Fruit fly (Drosophila melanogaster) whole organism, embryonic: ENCODE data around the gene Irbp.
A peak's percentile ranks its signal among the peaks of the same experiment; 100 is the strongest.

ENCODE experiments used
- Atf3 ChIP-seq: fragments of 200-800 bp; sonication (Bioruptor generic); optimal IDR thresholded peaks from 3 replicates; lab custom pipeline; 2016; ENCODE audit warnings: missing biosample characterization, missing genetic modification characterization
- CG10565 ChIP-seq: fragments of 200-800 bp; sonication (Bioruptor generic); optimal IDR thresholded peaks from 3 replicates; lab custom pipeline; 2016; ENCODE audit warnings: missing biosample characterization, mild to moderate bottlenecking, missing genetic modification characterization
- CG10959 ChIP-seq: fragments of 200-800 bp; sonication (Bioruptor generic); IDR thresholded peaks from 2 replicates; pipeline ENCODE4 v1.3.6; 2022; ENCODE audit warnings: missing biosample characterization, missing genetic modification characterization
- CG11085 ChIP-seq: fragments of 200-800 bp; sonication (Bioruptor generic); IDR thresholded peaks from 2 replicates; pipeline ENCODE4 v1.3.6; 2022; ENCODE audit warnings: missing biosample characterization, missing genetic modification characterization
- CG11560 ChIP-seq: fragments of 200-800 bp; sonication (Bioruptor generic); IDR thresholded peaks from 3 replicates; pipeline ENCODE4 v1.3.6; 2022; ENCODE audit warnings: missing biosample characterization, missing genetic modification characterization
- CG13123 ChIP-seq: fragments of 200-800 bp; sonication (Bioruptor generic); optimal IDR thresholded peaks from 2 replicates; lab custom pipeline; 2016; ENCODE audit warnings: missing biosample characterization, missing genetic modification characterization
- CG13894 ChIP-seq: fragments of 200-800 bp; sonication (Bioruptor generic); optimal IDR thresholded peaks from 3 replicates; lab custom pipeline; 2018; ENCODE audit warnings: missing biosample characterization, mild to moderate bottlenecking, missing genetic modification characterization, moderate library complexity
- CG14014 ChIP-seq: fragments of 200-800 bp; sonication (Bioruptor generic); IDR thresholded peaks from 2 replicates; pipeline ENCODE4 v1.3.6; 2022; ENCODE audit warnings: missing biosample characterization, missing genetic modification characterization
- CG16815 ChIP-seq: fragments of 200-800 bp; sonication (Bioruptor generic); optimal IDR thresholded peaks from 3 replicates; lab custom pipeline; 2017; ENCODE audit warnings: missing biosample characterization, mild to moderate bottlenecking, missing genetic modification characterization
- CG17186 ChIP-seq: fragments of 200-800 bp; sonication (Bioruptor generic); optimal IDR thresholded peaks from 3 replicates; lab custom pipeline; 2017; ENCODE audit warnings: missing biosample characterization, missing genetic modification reagents, missing genetic modification characterization
- CG17359 ChIP-seq: fragments of 200-800 bp; sonication (Bioruptor generic); optimal IDR thresholded peaks from 3 replicates; lab custom pipeline; 2018; ENCODE audit warnings: missing biosample characterization, mild to moderate bottlenecking, missing genetic modification characterization, moderate library complexity
- CG2678 ChIP-seq: fragments of 200-800 bp; sonication (Bioruptor generic); optimal IDR thresholded peaks from 3 replicates; lab custom pipeline; 2019; ENCODE audit warnings: missing biosample characterization, mild to moderate bottlenecking, missing genetic modification characterization, moderate library complexity
- CG3065 ChIP-seq: fragments of 200-800 bp; sonication (Bioruptor generic); optimal IDR thresholded peaks from 2 replicates; lab custom pipeline; 2016; ENCODE audit warnings: missing biosample characterization, missing genetic modification characterization
- CG4360 ChIP-seq: fragments of 200-800 bp; sonication (Bioruptor generic); IDR thresholded peaks from 2 replicates; pipeline ENCODE4 v1.3.6; 2022; ENCODE audit warnings: missing biosample characterization, missing genetic modification characterization
- CG5245 ChIP-seq: fragments of 200-800 bp; sonication (Bioruptor generic); optimal IDR thresholded peaks from 3 replicates; lab custom pipeline; 2016; ENCODE audit warnings: missing biosample characterization, missing genetic modification characterization
- CG6175 ChIP-seq: fragments of 200-800 bp; sonication (Bioruptor generic); IDR thresholded peaks from 3 replicates; pipeline ENCODE4 v1.3.6; 2022; ENCODE audit warnings: missing biosample characterization, missing genetic modification characterization
- CG7745 ChIP-seq: fragments of 200-800 bp; sonication (Bioruptor generic); optimal IDR thresholded peaks from 2 replicates; lab custom pipeline; 2018; ENCODE audit warnings: missing biosample characterization, mild to moderate bottlenecking, missing genetic modification characterization, moderate library complexity
- CG8089 ChIP-seq: fragments of 200-800 bp; sonication (Bioruptor generic); optimal IDR thresholded peaks from 3 replicates; lab custom pipeline; 2016; ENCODE audit warnings: missing biosample characterization, missing genetic modification characterization
- ERR ChIP-seq: fragments of 200-800 bp; sonication (Bioruptor generic); optimal IDR thresholded peaks from 2 replicates; lab custom pipeline; 2016; ENCODE audit warnings: missing biosample characterization, missing genetic modification characterization
- H2.0 ChIP-seq: fragments of 200-800 bp; sonication (Bioruptor generic); IDR thresholded peaks from 2 replicates; pipeline ENCODE4 v1.3.6; 2022; ENCODE audit warnings: missing biosample characterization, missing genetic modification characterization
- Hand ChIP-seq: fragments of 200-800 bp; sonication (Bioruptor generic); optimal IDR thresholded peaks from 2 replicates; lab custom pipeline; 2017; ENCODE audit warnings: mild to moderate bottlenecking, missing biosample characterization, missing genetic modification reagents, missing genetic modification characterization
- Lpt ChIP-seq: fragments of >200 bp; optimal IDR thresholded peaks from 2 replicates; lab custom pipeline; 2018; ENCODE audit warnings: missing biosample characterization, missing genetic modification characterization
- Mes4 ChIP-seq: fragments of 200-800 bp; sonication (Bioruptor generic); optimal IDR thresholded peaks from 2 replicates; lab custom pipeline; 2016; ENCODE audit warnings: missing biosample characterization, missing genetic modification characterization
- Nf-YC ChIP-seq: fragments of 200-800 bp; optimal IDR thresholded peaks from 3 replicates; lab custom pipeline; 2019; ENCODE audit warnings: missing biosample characterization, mild to moderate bottlenecking, missing genetic modification characterization, moderate library complexity
- Ssrp ChIP-seq: fragments of 200-800 bp; sonication (Bioruptor generic); optimal IDR thresholded peaks from 2 replicates; lab custom pipeline; 2018; ENCODE audit warnings: missing biosample characterization, mild to moderate bottlenecking, missing genetic modification characterization, moderate library complexity
- Tbp ChIP-seq: fragments of >200 bp; optimal IDR thresholded peaks from 2 replicates; lab custom pipeline; 2018; ENCODE audit warnings: missing biosample characterization, missing genetic modification characterization
- Trl ChIP-seq, 3 experiments: fragments of >200 bp in 2 of 3; fragments of 200-800 bp in 1 of 3; sonication (Bioruptor generic) in 1 of 3; optimal IDR thresholded peaks; 2 replicates in 1 of 3; 3 replicates in 2 of 3; lab custom pipeline; 2016 to 2017; ENCODE audit warnings: missing biosample characterization in 1 of 3, missing genetic modification characterization in 1 of 3
- aop ChIP-seq: fragments of 200-800 bp; sonication (Bioruptor generic); IDR thresholded peaks from 2 replicates; pipeline ENCODE4 v1.3.6; 2022; ENCODE audit warnings: missing biosample characterization, missing genetic modification characterization
- az2 ChIP-seq: fragments of 200-800 bp; sonication (Bioruptor generic); optimal IDR thresholded peaks from 3 replicates; lab custom pipeline; 2016; ENCODE audit warnings: missing biosample characterization, missing genetic modification characterization
- bab2 ChIP-seq: fragments of 200-800 bp; sonication (Bioruptor generic); optimal IDR thresholded peaks from 2 replicates; lab custom pipeline; 2016; ENCODE audit warnings: missing biosample characterization, missing genetic modification characterization
- chinmo ChIP-seq: fragments of 200-800 bp; sonication (Bioruptor generic); IDR thresholded peaks from 4 replicates; pipeline ENCODE4 v1.3.6; 2022; ENCODE audit warnings: missing biosample characterization, missing genetic modification characterization; ENCODE audit not compliant: partially characterized antibody
- eve ChIP-seq, 2 experiments: fragments of >200 bp; optimal IDR thresholded peaks; 2 replicates each; lab custom pipeline; 2017; ENCODE audit warnings: missing biosample characterization in 2 of 2, missing genetic modification characterization in 2 of 2
- fd64A ChIP-seq: fragments of 200-800 bp; sonication (Bioruptor generic); optimal IDR thresholded peaks from 3 replicates; lab custom pipeline; 2018; ENCODE audit warnings: missing biosample characterization, mild to moderate bottlenecking, missing genetic modification characterization
- gt ChIP-seq: fragments of 200-800 bp; sonication (Bioruptor generic); IDR thresholded peaks from 2 replicates; pipeline ENCODE4 v1.3.6; 2022; ENCODE audit warnings: missing biosample characterization, missing genetic modification characterization
- hkb ChIP-seq, 2 experiments: fragments of 200-800 bp in 1 of 2; fragments of >200 bp in 1 of 2; sonication (Bioruptor generic) in 1 of 2; IDR thresholded peaks in 1 of 2; optimal IDR thresholded peaks in 1 of 2; 2 replicates each; pipeline versions ENCODE4 v1.3.6 to Lab custom; 2017 to 2022; ENCODE audit warnings: missing biosample characterization in 1 of 2, missing genetic modification characterization in 1 of 2
- hth ChIP-seq: fragments of >200 bp; optimal IDR thresholded peaks from 2 replicates; lab custom pipeline; 2017; ENCODE audit warnings: inconsistent platforms
- jigr1 ChIP-seq: fragments of 200-800 bp; sonication (Bioruptor generic); IDR thresholded peaks from 3 replicates; pipeline ENCODE4 v1.3.6; 2022; ENCODE audit warnings: missing biosample characterization, missing genetic modification characterization
- klu ChIP-seq: fragments of 200-800 bp; sonication (Bioruptor generic); IDR thresholded peaks from 2 replicates; pipeline ENCODE4 v1.3.6; 2022; ENCODE audit warnings: missing biosample characterization, missing genetic modification characterization
- lab ChIP-seq: fragments of 200-800 bp; sonication (Bioruptor generic); optimal IDR thresholded peaks from 3 replicates; lab custom pipeline; 2017; ENCODE audit warnings: missing biosample characterization, missing genetic modification characterization, mild to moderate bottlenecking, moderate library complexity, missing genetic modification reagents
- lov ChIP-seq, 2 experiments: fragments of 200-800 bp in 1 of 2; fragments of >200 bp in 1 of 2; sonication (Bioruptor generic) in 1 of 2; IDR thresholded peaks in 1 of 2; optimal IDR thresholded peaks in 1 of 2; 2 replicates in 1 of 2; 3 replicates in 1 of 2; pipeline versions ENCODE4 v1.3.6 to Lab custom; 2017 to 2022; ENCODE audit warnings: missing biosample characterization in 1 of 2, missing genetic modification characterization in 1 of 2
- mld ChIP-seq: fragments of 200-800 bp; sonication (Bioruptor generic); IDR thresholded peaks from 3 replicates; pipeline ENCODE4 v1.3.6; 2022; ENCODE audit warnings: missing biosample characterization, missing genetic modification characterization; ENCODE audit not compliant: partially characterized antibody
- onecut ChIP-seq: fragments of 200-800 bp; sonication (Bioruptor generic); IDR thresholded peaks from 2 replicates; pipeline ENCODE4 v1.3.6; 2022; ENCODE audit warnings: missing biosample characterization, missing genetic modification characterization
- otp ChIP-seq: fragments of 200-800 bp; sonication (Bioruptor generic); IDR thresholded peaks from 3 replicates; pipeline ENCODE4, ENCODE4 v1.3.6; 2022; ENCODE audit warnings: missing biosample characterization, missing genetic modification characterization
- phol ChIP-seq: fragments of 200-800 bp; sonication (Bioruptor generic); optimal IDR thresholded peaks from 3 replicates; lab custom pipeline; 2018; ENCODE audit warnings: missing biosample characterization, mild to moderate bottlenecking, missing genetic modification characterization, moderate library complexity
- psq ChIP-seq: fragments of 200-800 bp; sonication (Bioruptor generic); optimal IDR thresholded peaks from 2 replicates; lab custom pipeline; 2017; ENCODE audit warnings: missing biosample characterization, missing genetic modification characterization
- ranshi ChIP-seq: fragments of 200-800 bp; sonication (Bioruptor generic); IDR thresholded peaks from 2 replicates; pipeline ENCODE4 v1.3.6; 2022; ENCODE audit warnings: missing biosample characterization, missing genetic modification characterization
- so ChIP-seq: fragments of 200-800 bp; sonication (Bioruptor generic); IDR thresholded peaks from 3 replicates; pipeline ENCODE4 v1.3.6; 2022; ENCODE audit warnings: missing biosample characterization, missing genetic modification characterization
- tap ChIP-seq: fragments of 200-800 bp; optimal IDR thresholded peaks from 3 replicates; lab custom pipeline; 2019; ENCODE audit warnings: missing biosample characterization, mild to moderate bottlenecking, missing genetic modification characterization, moderate library complexity
- tio ChIP-seq: fragments of 200-800 bp; sonication (Bioruptor generic); optimal IDR thresholded peaks from 2 replicates; lab custom pipeline; 2017; ENCODE audit warnings: missing biosample characterization, missing genetic modification characterization, inconsistent platforms
- wor ChIP-seq: fragments of 200-800 bp; sonication (Bioruptor generic); IDR thresholded peaks from 2 replicates; pipeline ENCODE4 v1.3.6; 2022; ENCODE audit warnings: missing biosample characterization, missing genetic modification characterization

The Irbp gene

DNA sequence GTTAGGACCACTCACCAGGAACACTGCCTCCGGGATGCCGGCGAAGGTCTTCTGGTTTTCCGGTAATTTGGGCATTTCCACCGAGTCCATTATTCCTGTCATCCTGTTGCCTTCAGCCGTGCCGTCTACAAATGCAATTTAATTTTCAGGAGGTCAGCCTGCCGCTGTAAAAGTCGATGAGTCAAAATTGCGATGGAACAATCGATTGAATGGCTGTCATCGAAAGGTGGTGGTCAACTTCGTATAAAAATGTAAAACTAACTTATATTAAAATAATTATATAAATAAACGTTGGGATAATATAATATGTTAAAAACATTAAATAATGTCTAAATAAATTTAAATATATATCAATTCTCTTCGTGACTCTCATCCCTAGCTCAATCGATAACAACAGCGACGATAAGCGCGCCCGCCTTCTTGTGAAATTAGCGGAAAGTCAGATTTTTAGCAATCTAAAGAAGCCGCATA is at the start of gene Irbp, which contains the start of gene mgr (continued):
- peak; percentile 88 for TF ChIP-seq tap (tag; lab: Kevin White, UChicago)
- peak; percentile 80 for TF ChIP-seq psq
- TF ChIP-seq eve (GFP tag; optimal IDR thresholded peaks at IDR 0.05; lab: Kevin White, UChicago), result no peak
- peak; percentile 93 for TF ChIP-seq Ssrp (tag; lab: Kevin White, UChicago)
- TF ChIP-seq CG10565 (GFP tag; lab: Kevin White, UChicago), result peak; percentile 31
- no peak for TF ChIP-seq hkb (optimal IDR thresholded peaks at IDR 0.05; lab: Kevin White, UChicago)
- peak; percentile 93 for TF ChIP-seq hkb (GFP tag; IDR thresholded peaks at IDR 0.05; lab: Robert Waterston, UW)
- TF ChIP-seq chinmo, result no peak
- TF ChIP-seq Atf3 (GFP tag; lab: Kevin White, UChicago), result no peak
- TF ChIP-seq CG8089 (GFP tag; lab: Kevin White, UChicago), result no peak
- peak; percentile 90 for TF ChIP-seq az2 (GFP tag; lab: Kevin White, UChicago)
- no peak for TF ChIP-seq CG13894
- TF ChIP-seq bab2 (GFP tag; lab: Kevin White, UChicago), result peak; percentile 55
- TF ChIP-seq CG17359 (tag; lab: Kevin White, UChicago), result no peak
- TF ChIP-seq CG2678 (tag; lab: Kevin White, UChicago), result no peak
- TF ChIP-seq H2.0 (GFP tag; lab: Robert Waterston, UW), result peak; percentile 92
- no peak for TF ChIP-seq Lpt (GFP tag; lab: Kevin White, UChicago)
- TF ChIP-seq Mes4 (GFP tag; lab: Kevin White, UChicago), result peak; percentile 11
- peak; percentile 64 for TF ChIP-seq CG4360 (GFP tag; lab: Robert Waterston, UW)
- TF ChIP-seq fd64A, result peak; percentile 8
- peak; percentile 53 for TF ChIP-seq CG7745
- peak; percentile 76 for TF ChIP-seq CG5245 (GFP tag; lab: Kevin White, UChicago)
- TF ChIP-seq CG3065 (GFP tag; lab: Kevin White, UChicago), result peak; percentile 83
- TF ChIP-seq onecut, result peak; percentile 79
- TF ChIP-seq gt (GFP tag; lab: Robert Waterston, UW), result peak; percentile 73
- TF ChIP-seq mld (GFP tag; lab: Robert Waterston, UW), result peak; percentile 14; the same call in 1 of the 3 replicates
- TF ChIP-seq lov (optimal IDR thresholded peaks at IDR 0.05; lab: Kevin White, UChicago), result no peak
- TF ChIP-seq lov (GFP tag; IDR thresholded peaks at IDR 0.05; lab: Robert Waterston, UW), result peak; percentile 64; the same call in 1 of the 3 replicates
- TF ChIP-seq Tbp (GFP tag; lab: Kevin White, UChicago), result no peak
- TF ChIP-seq CG10959 (GFP tag; lab: Robert Waterston, UW), result peak; percentile 90
- TF ChIP-seq wor (GFP tag; lab: Robert Waterston, UW), result peak; percentile 89
- peak; percentile 61 for TF ChIP-seq Hand (GFP tag; lab: Kevin White, UChicago)
- peak; percentile 86 for TF ChIP-seq otp (GFP tag; lab: Robert Waterston, UW)
- TF ChIP-seq lab (GFP tag; lab: Kevin White, UChicago), result peak; percentile 96
- peak; percentile 92 for TF ChIP-seq CG14014 (GFP tag; lab: Robert Waterston, UW)
- TF ChIP-seq aop (GFP tag; lab: Robert Waterston, UW), result no peak
- TF ChIP-seq CG6175 (GFP tag; lab: Robert Waterston, UW), result peak; percentile 85
- peak; percentile 90 for TF ChIP-seq CG13123
- peak; percentile 88 for TF ChIP-seq CG11085 (GFP tag; lab: Robert Waterston, UW)
- peak; percentile 77 for TF ChIP-seq Nf-YC (tag; lab: Kevin White, UChicago)
- peak; percentile 75 for TF ChIP-seq CG16815 (GFP tag; lab: Kevin White, UChicago)
- TF ChIP-seq ranshi, result peak; percentile 92
- peak; percentile 83 for TF ChIP-seq CG11560 (tag; lab: Robert Waterston, UW)
- peak; percentile 89 for TF ChIP-seq klu (GFP tag; lab: Robert Waterston, UW)
- peak; percentile 40 for TF ChIP-seq CG17186
- TF ChIP-seq phol (tag; lab: Kevin White, UChicago), result peak; percentile 93
- TF ChIP-seq hth (lab: Kevin White, UChicago), result no peak
- TF ChIP-seq ERR, result no peak
- no peak for TF ChIP-seq Trl (optimal IDR thresholded peaks at IDR 0.05; lab: Kevin White, UChicago)
- TF ChIP-seq Trl (GFP tag; optimal IDR thresholded peaks at IDR 0.05; lab: Kevin White, UChicago), result peak; percentile 31
- TF ChIP-seq jigr1 (GFP tag; lab: Robert Waterston, UW), result peak; percentile 72; the same call in 2 of the 3 replicates
- TF ChIP-seq tio (GFP tag; lab: Kevin White, UChicago), result no peak
- peak; percentile 93 for TF ChIP-seq so (GFP tag; lab: Robert Waterston, UW)
